Worm (Caenorhabditis elegans) whole organism, late embryonic: ENCODE measurements around the gene C34F6.10.

Experiments used
- C08G9.2 ChIP-seq: sonication (generic microtip); optimal IDR thresholded peaks from 2 replicates; lab custom pipeline; 2016; ENCODE audit warnings: mild to moderate bottlenecking, missing genetic modification characterization, moderate library complexity, missing compliant biosample characterization
- C38D4.7 ChIP-seq: fragments of 200-800 bp; sonication (Bioruptor generic); optimal IDR thresholded peaks from 2 replicates; lab custom pipeline; 2018; ENCODE audit warnings: mild to moderate bottlenecking, missing genetic modification characterization, moderate library complexity, missing compliant biosample characterization
- F13H6.1 ChIP-seq: sonication (generic microtip); optimal IDR thresholded peaks from 2 replicates; lab custom pipeline; 2016; ENCODE audit warnings: missing genetic modification characterization, missing compliant biosample characterization
- K09A11.1 ChIP-seq: sonication (generic microtip); optimal IDR thresholded peaks from 2 replicates; lab custom pipeline; 2017; ENCODE audit warnings: antibody characterized with exemption, mild to moderate bottlenecking, missing genetic modification characterization, missing compliant biosample characterization; ENCODE audit not compliant: insufficient read depth
- T23F11.4 ChIP-seq: fragments of 200-800 bp; sonication (Bioruptor generic); optimal IDR thresholded peaks from 2 replicates; lab custom pipeline; 2018; ENCODE audit warnings: mild to moderate bottlenecking, missing genetic modification characterization, missing compliant biosample characterization
- Y22D7AL.16 ChIP-seq: sonication (generic microtip); optimal IDR thresholded peaks from 2 replicates; lab custom pipeline; 2016; ENCODE audit warnings: missing genetic modification characterization, missing compliant biosample characterization
- ahr-1 ChIP-seq: sonication (generic microtip); optimal IDR thresholded peaks from 2 replicates; lab custom pipeline; 2016; ENCODE audit warnings: missing genetic modification characterization, missing compliant biosample characterization
- ama-1 ChIP-seq: fragments of 150-350 bp; optimal IDR thresholded peaks from 2 replicates; lab custom pipeline; 2014
- ceh-14 ChIP-seq: sonication (generic microtip); optimal IDR thresholded peaks from 2 replicates; lab custom pipeline; 2016; ENCODE audit warnings: missing genotype, missing genetic modification characterization, missing compliant biosample characterization
- ceh-18 ChIP-seq: sonication (generic microtip); optimal IDR thresholded peaks from 2 replicates; lab custom pipeline; 2016; ENCODE audit warnings: missing genetic modification characterization, missing compliant biosample characterization
- ceh-19 ChIP-seq: fragments of 200-800 bp; sonication (Bioruptor generic); optimal IDR thresholded peaks from 2 replicates; lab custom pipeline; 2018; ENCODE audit warnings: mild to moderate bottlenecking, missing genetic modification characterization, missing compliant biosample characterization
- ceh-2 ChIP-seq: sonication (generic microtip); optimal IDR thresholded peaks from 2 replicates; lab custom pipeline; 2016; ENCODE audit warnings: missing genotype, missing genetic modification characterization, missing compliant biosample characterization
- ceh-22 ChIP-seq: sonication (generic microtip); optimal IDR thresholded peaks from 2 replicates; lab custom pipeline; 2017; ENCODE audit warnings: missing biosample characterization, missing genetic modification characterization
- ceh-30 ChIP-seq: fragments of 150-350 bp; optimal IDR thresholded peaks from 2 replicates; lab custom pipeline; 2014; ENCODE audit warnings: missing biosample characterization, missing genetic modification characterization
- ceh-31 ChIP-seq: sonication (generic microtip); optimal IDR thresholded peaks from 2 replicates; lab custom pipeline; 2016; ENCODE audit warnings: missing genetic modification characterization, missing compliant biosample characterization
- ceh-34 ChIP-seq: sonication (generic microtip); optimal IDR thresholded peaks from 2 replicates; lab custom pipeline; 2016; ENCODE audit warnings: mild to moderate bottlenecking, missing genetic modification characterization, missing compliant biosample characterization
- ceh-45 ChIP-seq: fragments of 200-800 bp; sonication (Bioruptor generic); IDR thresholded peaks from 2 replicates; pipeline ENCODE4 v1.3.6; 2022; ENCODE audit warnings: missing genetic modification reagents, missing genetic modification characterization, missing compliant biosample characterization
- ceh-48 ChIP-seq: sonication (generic microtip); optimal IDR thresholded peaks from 2 replicates; lab custom pipeline; 2016; ENCODE audit warnings: missing genetic modification characterization, inconsistent platforms, missing compliant biosample characterization
- ceh-9 ChIP-seq: sonication (generic microtip); optimal IDR thresholded peaks from 2 replicates; lab custom pipeline; 2016; ENCODE audit warnings: mild to moderate bottlenecking, missing genetic modification characterization, inconsistent platforms, missing compliant biosample characterization
- che-1 ChIP-seq: sonication (generic microtip); optimal IDR thresholded peaks from 2 replicates; lab custom pipeline; 2016; ENCODE audit warnings: mild to moderate bottlenecking, missing genetic modification characterization, missing compliant biosample characterization
- dmd-4 ChIP-seq: sonication (generic microtip); optimal IDR thresholded peaks from 2 replicates; lab custom pipeline; 2016; ENCODE audit warnings: borderline replicate concordance, missing genetic modification characterization, missing compliant biosample characterization
- fax-1 ChIP-seq: sonication (generic microtip); optimal IDR thresholded peaks from 2 replicates; lab custom pipeline; 2016; ENCODE audit warnings: missing genotype, missing genetic modification characterization, missing compliant biosample characterization
- fkh-10 ChIP-seq: fragments of 150-350 bp; optimal IDR thresholded peaks from 2 replicates; lab custom pipeline; 2014; ENCODE audit warnings: missing biosample characterization, missing genetic modification reagents, missing genetic modification characterization
- gmeb-2 ChIP-seq: sonication (generic microtip); optimal IDR thresholded peaks from 2 replicates; lab custom pipeline; 2016; ENCODE audit warnings: missing genetic modification characterization, inconsistent platforms, missing compliant biosample characterization
- hlh-15 ChIP-seq: sonication (generic microtip); optimal IDR thresholded peaks from 2 replicates; lab custom pipeline; 2016; ENCODE audit warnings: missing genetic modification characterization, missing compliant biosample characterization
- hlh-30 ChIP-seq: sonication (generic microtip); optimal IDR thresholded peaks from 2 replicates; lab custom pipeline; 2017; ENCODE audit warnings: antibody characterized with exemption, missing genetic modification characterization, missing compliant biosample characterization; ENCODE audit not compliant: insufficient read depth
- hlh-8 ChIP-seq: sonication (generic microtip); optimal IDR thresholded peaks from 2 replicates; lab custom pipeline; 2016; ENCODE audit warnings: missing genotype, missing genetic modification characterization, missing compliant biosample characterization
- lim-6 ChIP-seq: sonication (generic microtip); optimal IDR thresholded peaks from 2 replicates; lab custom pipeline; 2016; ENCODE audit warnings: missing genetic modification characterization, missing compliant biosample characterization
- lin-11 ChIP-seq: fragments of 200-800 bp; sonication (Bioruptor generic); optimal IDR thresholded peaks from 2 replicates; lab custom pipeline; 2018; ENCODE audit warnings: mild to moderate bottlenecking, missing genetic modification characterization, missing compliant biosample characterization
- nhr-11 ChIP-seq: fragments of 150-350 bp; optimal IDR thresholded peaks from 2 replicates; lab custom pipeline; 2014; ENCODE audit warnings: missing biosample characterization, missing genetic modification characterization
- nhr-232 ChIP-seq: sonication (generic microtip); optimal IDR thresholded peaks from 2 replicates; lab custom pipeline; 2016; ENCODE audit warnings: missing genetic modification characterization, missing compliant biosample characterization
- npax-4 ChIP-seq: sonication (generic microtip); optimal IDR thresholded peaks from 2 replicates; lab custom pipeline; 2016; ENCODE audit warnings: missing genetic modification characterization, missing compliant biosample characterization
- odd-2 ChIP-seq: sonication (generic microtip); optimal IDR thresholded peaks from 2 replicates; lab custom pipeline; 2017; ENCODE audit warnings: antibody characterized with exemption, mild to moderate bottlenecking, missing genetic modification characterization, missing compliant biosample characterization
- pag-3 ChIP-seq: sonication (generic microtip); optimal IDR thresholded peaks from 2 replicates; lab custom pipeline; 2016; ENCODE audit warnings: missing compliant biosample characterization, missing genetic modification characterization, borderline replicate concordance
- pat-9 ChIP-seq: fragments of 200-800 bp; sonication (Bioruptor generic); optimal IDR thresholded peaks from 2 replicates; lab custom pipeline; 2018; ENCODE audit warnings: mild to moderate bottlenecking, missing genetic modification characterization, moderate library complexity, missing compliant biosample characterization
- pha-4 ChIP-seq: fragments of 150-350 bp; optimal IDR thresholded peaks from 2 replicates; lab custom pipeline; 2018; ENCODE audit warnings: missing biosample characterization, missing genetic modification reagents, missing genetic modification characterization
- ref-2 ChIP-seq: sonication (generic microtip); optimal IDR thresholded peaks from 2 replicates; lab custom pipeline; 2016; ENCODE audit warnings: missing genetic modification characterization, missing compliant biosample characterization
- sdc-2 ChIP-seq: sonication (generic microtip); optimal IDR thresholded peaks from 2 replicates; lab custom pipeline; 2016; ENCODE audit warnings: missing genotype, missing genetic modification characterization, missing compliant biosample characterization
- sox-2 ChIP-seq: fragments of 200-800 bp; sonication (Bioruptor generic); IDR thresholded peaks from 2 replicates; pipeline ENCODE4 v1.3.6; 2022; ENCODE audit warnings: missing genetic modification reagents, missing genetic modification characterization, missing compliant biosample characterization
- sox-4 ChIP-seq: sonication (generic microtip); optimal IDR thresholded peaks from 2 replicates; lab custom pipeline; 2017; ENCODE audit warnings: mild to moderate bottlenecking, missing genetic modification characterization, inconsistent platforms, missing compliant biosample characterization
- syd-9 ChIP-seq: sonication (generic microtip); optimal IDR thresholded peaks from 2 replicates; lab custom pipeline; 2016; ENCODE audit warnings: mild to moderate bottlenecking, missing genetic modification characterization, moderate library complexity, missing compliant biosample characterization
- tbx-2 ChIP-seq: sonication (generic microtip); optimal IDR thresholded peaks from 2 replicates; lab custom pipeline; 2016; ENCODE audit warnings: missing genetic modification characterization, missing compliant biosample characterization
- tbx-7 ChIP-seq: sonication (generic microtip); optimal IDR thresholded peaks from 2 replicates; lab custom pipeline; 2016; ENCODE audit warnings: missing genotype, missing genetic modification characterization, missing compliant biosample characterization
- unc-3 ChIP-seq, 2 experiments: fragments of 200-800 bp in 1 of 2; sonication (Bioruptor generic) in 1 of 2; sonication (generic microtip) in 1 of 2; conservative IDR thresholded peaks in 1 of 2; optimal IDR thresholded peaks in 1 of 2; 2 replicates each; pipeline versions ENCODE4 v1.3.6 to Lab custom; 2016 to 2022; ENCODE audit warnings: missing compliant biosample characterization in 2 of 2, missing genetic modification characterization in 2 of 2, missing genetic modification reagents in 1 of 2
- unc-42 ChIP-seq: sonication (generic microtip); optimal IDR thresholded peaks from 2 replicates; lab custom pipeline; 2016; ENCODE audit warnings: missing genotype, missing genetic modification characterization, missing compliant biosample characterization
- unc-55 ChIP-seq: sonication (generic microtip); optimal IDR thresholded peaks from 2 replicates; lab custom pipeline; 2017; ENCODE audit warnings: missing biosample characterization, missing genetic modification reagents, missing genetic modification characterization
- unc-86 ChIP-seq: sonication (generic microtip); optimal IDR thresholded peaks from 2 replicates; lab custom pipeline; 2016; ENCODE audit warnings: missing genetic modification characterization, missing compliant biosample characterization
- zip-5 ChIP-seq: sonication (generic microtip); optimal IDR thresholded peaks from 2 replicates; lab custom pipeline; 2016; ENCODE audit warnings: missing genetic modification characterization, missing compliant biosample characterization
- ztf-16 ChIP-seq: sonication (generic microtip); optimal IDR thresholded peaks from 2 replicates; lab custom pipeline; 2017; ENCODE audit warnings: missing genetic modification characterization, missing compliant biosample characterization

C34F6.10 gene

ce11 chrX:11257071-11257470, 16.6 kb upstream of the C34F6.10 start, which contains the start of gene C03A3.1 (continued):
- TF ChIP-seq hlh-8 (tag; lab: Kevin White, UChicago) (peak; percentile 33), ceh-19 (GFP tag; lab: Kevin White, UChicago) (peak; percentile 39), F13H6.1 (tag; lab: Kevin White, UChicago) (peak; percentile 12), ceh-31 (tag; lab: Kevin White, UChicago) (peak; percentile 75)

- TF ChIP-seq sox-4 (tag; lab: Kevin White, UChicago) = peak; percentile 45
- TF ChIP-seq npax-4 (tag; lab: Kevin White, UChicago) = no peak
- TF ChIP-seq ceh-18 (tag; lab: Kevin White, UChicago) = peak; percentile 53
- TF ChIP-seq nhr-11 (tag; lab: Kevin White, UChicago) = no peak
- peak; percentile 34 for TF ChIP-seq tbx-2 (tag; lab: Kevin White, UChicago)
- TF ChIP-seq sox-2 (GFP tag; lab: Robert Waterston, UW) = no peak; the same call in 1 of the 2 replicates
- TF ChIP-seq ceh-19 (GFP tag; lab: Kevin White, UChicago) = peak; percentile 76
- peak; percentile 46 for TF ChIP-seq C38D4.7
- TF ChIP-seq hlh-30 (tag; lab: Kevin White, UChicago) = no peak
- no peak for TF ChIP-seq ceh-45
- peak; percentile 70; the same call in 1 of the 2 replicates for TF ChIP-seq unc-3 (GFP tag; conservative IDR thresholded peaks at IDR 0.05; lab: Robert Waterston, UW)
- peak; percentile 24 for TF ChIP-seq unc-3 (tag; optimal IDR thresholded peaks at IDR 0.05; lab: Kevin White, UChicago)
- no peak for TF ChIP-seq ceh-31 (tag; lab: Kevin White, UChicago)
- no peak for TF ChIP-seq dmd-4 (tag; lab: Kevin White, UChicago)
- peak; percentile 51 for TF ChIP-seq ztf-16 (tag; lab: Kevin White, UChicago)
- TF ChIP-seq ceh-48 (tag; lab: Kevin White, UChicago) = no peak
- peak; percentile 38 for TF ChIP-seq ceh-34 (tag; lab: Kevin White, UChicago)
- no peak for TF ChIP-seq unc-55 (GFP tag; lab: Kevin White, UChicago)
- no peak for TF ChIP-seq fkh-10 (GFP tag; lab: Kevin White, UChicago)
- no peak for TF ChIP-seq ceh-9 (tag; lab: Kevin White, UChicago)
- TF ChIP-seq sdc-2 (tag; lab: Kevin White, UChicago) = peak; percentile 61
- TF ChIP-seq fax-1 (tag; lab: Kevin White, UChicago) = peak; percentile 42
- TF ChIP-seq unc-86 (tag; lab: Kevin White, UChicago) = peak; percentile 30
- TF ChIP-seq ahr-1 (tag; lab: Kevin White, UChicago) = no peak
- peak; percentile 23 for TF ChIP-seq F13H6.1 (tag; lab: Kevin White, UChicago)
- peak; percentile 25 for TF ChIP-seq zip-5 (tag; lab: Kevin White, UChicago)
- TF ChIP-seq ceh-22 (tag; lab: Kevin White, UChicago) = no peak
- peak; percentile 75 for TF ChIP-seq ref-2 (tag; lab: Kevin White, UChicago)
- TF ChIP-seq lin-11 = peak; percentile 48
- peak; percentile 56 for TF ChIP-seq C08G9.2 (tag; lab: Kevin White, UChicago)
- peak; percentile 57 for TF ChIP-seq che-1
- no peak for TF ChIP-seq ama-1 (lab: Kevin White, UChicago)
- TF ChIP-seq K09A11.1 = peak; percentile 33
- TF ChIP-seq ceh-2 (tag; lab: Kevin White, UChicago) = peak; percentile 50
- peak; percentile 44 for TF ChIP-seq T23F11.4
- TF ChIP-seq unc-42 = no peak
- no peak for TF ChIP-seq odd-2
- TF ChIP-seq ceh-14 (tag; lab: Kevin White, UChicago) = peak; percentile 72
- no peak for TF ChIP-seq pag-3 (tag; lab: Kevin White, UChicago)
- no peak for TF ChIP-seq tbx-7 (tag; lab: Kevin White, UChicago)
- no peak for TF ChIP-seq pha-4
- peak; percentile 46 for TF ChIP-seq gmeb-2
- TF ChIP-seq pat-9 (tag; lab: Kevin White, UChicago) = peak; percentile 66
- TF ChIP-seq Y22D7AL.16 (tag; lab: Kevin White, UChicago) = no peak
- TF ChIP-seq syd-9 (tag; lab: Kevin White, UChicago) = peak; percentile 31
- peak; percentile 55 for TF ChIP-seq hlh-15 (tag; lab: Kevin White, UChicago)
- no peak for TF ChIP-seq lim-6 (tag; lab: Kevin White, UChicago)
- no peak for TF ChIP-seq hlh-8 (tag; lab: Kevin White, UChicago)
- TF ChIP-seq ceh-30 (tag; lab: Kevin White, UChicago) = no peak
- peak; percentile 13 for TF ChIP-seq nhr-232
Measured at ce11 chrX:11252429-11252828, 12.0 kb upstream of the C34F6.10 start.
